Fruit fly (Drosophila melanogaster) whole organism, embryonic: ENCODE data around the gene TyrRS.

Source experiments
- Bdp1 ChIP-seq: fragments of 200-800 bp; sonication (Bioruptor generic); optimal IDR thresholded peaks from 3 replicates; lab custom pipeline; 2016; ENCODE audit warnings: missing biosample characterization, missing genetic modification characterization
- Bteb2 ChIP-seq: fragments of 200-800 bp; sonication (Bioruptor generic); optimal IDR thresholded peaks from 2 replicates; lab custom pipeline; 2016; ENCODE audit warnings: missing biosample characterization, missing genetic modification characterization
- CG10267 ChIP-seq: fragments of 200-800 bp; sonication (Bioruptor generic); optimal IDR thresholded peaks from 2 replicates; lab custom pipeline; 2018; ENCODE audit warnings: missing biosample characterization, mild to moderate bottlenecking, missing genetic modification characterization, moderate library complexity
- CG10543 ChIP-seq: fragments of 200-800 bp; sonication (Bioruptor generic); optimal IDR thresholded peaks from 3 replicates; lab custom pipeline; 2017; ENCODE audit warnings: missing biosample characterization, mild to moderate bottlenecking, missing genetic modification characterization, moderate library complexity
- CG11093 ChIP-seq: fragments of 200-800 bp; sonication (Bioruptor generic); IDR thresholded peaks from 3 replicates; pipeline ENCODE4 v1.3.6; 2022; ENCODE audit warnings: missing biosample characterization, missing genetic modification characterization
- CG11247 ChIP-seq: fragments of 200-800 bp; sonication (Bioruptor generic); IDR thresholded peaks from 2 replicates; pipeline ENCODE4 v1.3.6; 2022; ENCODE audit warnings: missing biosample characterization, missing genetic modification characterization
- CG11398 ChIP-seq: fragments of 200-800 bp; sonication (Bioruptor generic); optimal IDR thresholded peaks from 2 replicates; lab custom pipeline; 2016; ENCODE audit warnings: missing biosample characterization, missing genetic modification characterization
- CG11695 ChIP-seq: fragments of 200-800 bp; sonication (Bioruptor generic); IDR thresholded peaks from 3 replicates; pipeline ENCODE4 v1.3.6; 2022; ENCODE audit warnings: missing biosample characterization, missing genetic modification characterization
- CG13775 ChIP-seq: fragments of 200-800 bp; sonication (Bioruptor generic); optimal IDR thresholded peaks from 3 replicates; lab custom pipeline; 2017; ENCODE audit warnings: missing biosample characterization, mild to moderate bottlenecking, missing genetic modification characterization
- CG14050 ChIP-seq: fragments of 200-800 bp; sonication (Bioruptor generic); IDR thresholded peaks from 3 replicates; pipeline ENCODE4 v1.3.6; 2022; ENCODE audit warnings: missing biosample characterization, missing genetic modification characterization
- CG15514 ChIP-seq: fragments of 200-800 bp; sonication (Bioruptor generic); optimal IDR thresholded peaks from 3 replicates; lab custom pipeline; 2017; ENCODE audit warnings: missing biosample characterization, missing genetic modification characterization, mild to moderate bottlenecking, moderate library complexity, missing genetic modification reagents
- CG18599 ChIP-seq: fragments of 200-800 bp; sonication (Bioruptor generic); optimal IDR thresholded peaks from 3 replicates; lab custom pipeline; 2017; ENCODE audit warnings: missing biosample characterization, missing genetic modification characterization, mild to moderate bottlenecking, moderate library complexity, missing genetic modification reagents
- CG3065 ChIP-seq: fragments of 200-800 bp; sonication (Bioruptor generic); optimal IDR thresholded peaks from 2 replicates; lab custom pipeline; 2016; ENCODE audit warnings: missing biosample characterization, missing genetic modification characterization
- CG31441 ChIP-seq: fragments of 200-800 bp; sonication (Bioruptor generic); IDR thresholded peaks from 2 replicates; pipeline ENCODE4 v1.3.6; 2022; ENCODE audit warnings: missing biosample characterization, missing genetic modification characterization
- CG32772 ChIP-seq: fragments of 200-800 bp; sonication (Bioruptor generic); IDR thresholded peaks from 2 replicates; pipeline ENCODE4 v1.3.6; 2022; ENCODE audit warnings: missing biosample characterization, missing genetic modification characterization
- CG3726 ChIP-seq: fragments of 200-800 bp; sonication (Bioruptor generic); IDR thresholded peaks from 3 replicates; pipeline ENCODE4, ENCODE4 v1.3.6; 2022; ENCODE audit warnings: missing biosample characterization, missing genetic modification characterization
- CG43689 ChIP-seq: fragments of 200-800 bp; sonication (Bioruptor generic); IDR thresholded peaks from 2 replicates; pipeline ENCODE4 v1.3.6; 2022; ENCODE audit warnings: missing biosample characterization, missing genetic modification characterization
- CG6175 ChIP-seq: fragments of 200-800 bp; sonication (Bioruptor generic); IDR thresholded peaks from 3 replicates; pipeline ENCODE4 v1.3.6; 2022; ENCODE audit warnings: missing biosample characterization, missing genetic modification characterization
- CG6791 ChIP-seq: fragments of 200-800 bp; sonication (Bioruptor generic); IDR thresholded peaks from 3 replicates; pipeline ENCODE4 v1.3.6; 2022; ENCODE audit warnings: missing biosample characterization, missing genetic modification characterization; ENCODE audit not compliant: partially characterized antibody
- CG8290 ChIP-seq, 3 experiments: fragments of 200-800 bp; sonication (Bioruptor generic); optimal IDR thresholded peaks; 2 replicates each; lab custom pipeline; 2016 to 2019; ENCODE audit warnings: missing biosample characterization in 3 of 3, missing genetic modification characterization in 3 of 3, mild to moderate bottlenecking in 2 of 3, moderate library complexity in 1 of 3
- CG8359 ChIP-seq: fragments of 200-800 bp; sonication (Bioruptor generic); optimal IDR thresholded peaks from 2 replicates; lab custom pipeline; 2017; ENCODE audit warnings: missing biosample characterization, mild to moderate bottlenecking, missing genetic modification characterization, borderline replicate concordance
- CG8765 ChIP-seq: fragments of 200-800 bp; sonication (Bioruptor generic); IDR thresholded peaks from 2 replicates; pipeline ENCODE4 v1.3.6; 2022; ENCODE audit warnings: missing biosample characterization, missing genetic modification characterization
- CG8924 ChIP-seq: fragments of 200-800 bp; optimal IDR thresholded peaks from 3 replicates; lab custom pipeline; 2019; ENCODE audit warnings: missing biosample characterization, mild to moderate bottlenecking, missing genetic modification characterization, moderate library complexity
- CG9876 ChIP-seq: fragments of 200-800 bp; sonication (Bioruptor generic); optimal IDR thresholded peaks from 2 replicates; lab custom pipeline; 2016; ENCODE audit warnings: missing biosample characterization, missing genetic modification characterization
- Chrac-16 ChIP-seq: fragments of 200-800 bp; sonication (Bioruptor generic); optimal IDR thresholded peaks from 3 replicates; lab custom pipeline; 2016; ENCODE audit warnings: missing biosample characterization, missing genetic modification characterization
- CkIIα-i1 ChIP-seq: fragments of 200-800 bp; sonication (Bioruptor generic); IDR thresholded peaks from 2 replicates; pipeline ENCODE4 v1.3.6; 2022; ENCODE audit warnings: missing biosample characterization, missing genetic modification characterization
- Dek ChIP-seq: fragments of 200-800 bp; sonication (Bioruptor generic); optimal IDR thresholded peaks from 3 replicates; lab custom pipeline; 2019; ENCODE audit warnings: missing biosample characterization, mild to moderate bottlenecking, missing genetic modification characterization, moderate library complexity
- Dip2 ChIP-seq: fragments of 200-800 bp; sonication (Bioruptor generic); IDR thresholded peaks from 2 replicates; pipeline ENCODE4 v1.3.6; 2022; ENCODE audit warnings: missing biosample characterization, missing genetic modification characterization
- Hmx ChIP-seq: fragments of 200-800 bp; sonication (Bioruptor generic); optimal IDR thresholded peaks from 2 replicates; lab custom pipeline; 2016; ENCODE audit warnings: missing biosample characterization, missing genetic modification characterization
- Kr ChIP-seq: fragments of 200-800 bp; sonication (Bioruptor generic); optimal IDR thresholded peaks from 2 replicates; lab custom pipeline; 2017; ENCODE audit warnings: missing biosample characterization, mild to moderate bottlenecking, missing genetic modification characterization
- Med ChIP-seq: fragments of 200-800 bp; sonication (Bioruptor generic); peaks from one replicate; lab custom pipeline; 2016; ENCODE audit warnings: missing biosample characterization, missing genetic modification characterization, mild to moderate bottlenecking, inconsistent platforms, moderate library complexity
- Myb ChIP-seq: fragments of 200-800 bp; sonication (Bioruptor generic); optimal IDR thresholded peaks from 2 replicates; lab custom pipeline; 2016; ENCODE audit warnings: missing biosample characterization, missing genetic modification characterization
- NC2α ChIP-seq: fragments of 200-800 bp; sonication (Bioruptor generic); optimal IDR thresholded peaks from 2 replicates; lab custom pipeline; 2016; ENCODE audit warnings: missing biosample characterization, missing genetic modification characterization
- PHDP ChIP-seq: fragments of 200-800 bp; sonication (Bioruptor generic); optimal IDR thresholded peaks from 3 replicates; lab custom pipeline; 2018; ENCODE audit warnings: missing biosample characterization, mild to moderate bottlenecking, missing genetic modification characterization, moderate library complexity
- Spps ChIP-seq: fragments of 200-800 bp; sonication (Bioruptor generic); optimal IDR thresholded peaks from 2 replicates; lab custom pipeline; 2018; ENCODE audit warnings: missing biosample characterization, mild to moderate bottlenecking, missing genetic modification characterization
- Sry-β ChIP-seq: fragments of 200-800 bp; sonication (Bioruptor generic); optimal IDR thresholded peaks from 2 replicates; lab custom pipeline; 2018; ENCODE audit warnings: missing biosample characterization, mild to moderate bottlenecking, missing genetic modification characterization, moderate library complexity
- cwo ChIP-seq: fragments of 200-800 bp; sonication (Bioruptor generic); optimal IDR thresholded peaks from 3 replicates; lab custom pipeline; 2017; ENCODE audit warnings: missing biosample characterization, missing genetic modification characterization, mild to moderate bottlenecking, moderate library complexity, missing genetic modification reagents
- dimm ChIP-seq: fragments of 200-800 bp; sonication (Bioruptor generic); IDR thresholded peaks from 2 replicates; pipeline ENCODE4 v1.3.6; 2022; ENCODE audit warnings: missing biosample characterization, missing genetic modification characterization
- gcm ChIP-seq: fragments of 200-800 bp; sonication (Bioruptor generic); optimal IDR thresholded peaks from 2 replicates; lab custom pipeline; 2019; ENCODE audit warnings: missing biosample characterization, mild to moderate bottlenecking, missing genetic modification characterization, moderate library complexity
- kay ChIP-seq: fragments of 200-800 bp; sonication (Bioruptor generic); optimal IDR thresholded peaks from 2 replicates; lab custom pipeline; 2016; ENCODE audit warnings: missing biosample characterization, missing genetic modification characterization
- knrl ChIP-seq: fragments of 200-800 bp; sonication (Bioruptor generic); IDR thresholded peaks from 3 replicates; pipeline ENCODE4 v1.3.6; 2022; ENCODE audit warnings: missing biosample characterization, missing genetic modification characterization; ENCODE audit not compliant: partially characterized antibody
- lov ChIP-seq, 2 experiments: fragments of 200-800 bp in 1 of 2; fragments of >200 bp in 1 of 2; sonication (Bioruptor generic) in 1 of 2; IDR thresholded peaks in 1 of 2; optimal IDR thresholded peaks in 1 of 2; 2 replicates in 1 of 2; 3 replicates in 1 of 2; pipeline versions ENCODE4 v1.3.6 to Lab custom; 2017 to 2022; ENCODE audit warnings: missing biosample characterization in 1 of 2, missing genetic modification characterization in 1 of 2
- mirr ChIP-seq: fragments of 200-800 bp; sonication (Bioruptor generic); optimal IDR thresholded peaks from 3 replicates; lab custom pipeline; 2018; ENCODE audit warnings: missing biosample characterization, mild to moderate bottlenecking, missing genetic modification characterization
- nmo ChIP-seq: fragments of 200-800 bp; sonication (Bioruptor generic); optimal IDR thresholded peaks from 2 replicates; lab custom pipeline; 2018; ENCODE audit warnings: missing biosample characterization, mild to moderate bottlenecking, missing genetic modification characterization, moderate library complexity
- org-1 ChIP-seq: fragments of 200-800 bp; sonication (Bioruptor generic); optimal IDR thresholded peaks from 2 replicates; lab custom pipeline; 2017; ENCODE audit warnings: missing biosample characterization, missing genetic modification characterization
- pfk ChIP-seq: fragments of 200-800 bp; sonication (Bioruptor generic); optimal IDR thresholded peaks from 2 replicates; lab custom pipeline; 2018; ENCODE audit warnings: missing biosample characterization, mild to moderate bottlenecking, missing genetic modification characterization, moderate library complexity
- repo ChIP-seq: fragments of 200-800 bp; sonication (Bioruptor generic); optimal IDR thresholded peaks from 2 replicates; lab custom pipeline; 2016; ENCODE audit warnings: missing biosample characterization, missing genetic modification characterization
- slp2 ChIP-seq: fragments of 200-800 bp; sonication (Bioruptor generic); optimal IDR thresholded peaks from 2 replicates; lab custom pipeline; 2016; ENCODE audit warnings: missing biosample characterization, missing genetic modification characterization
- stwl ChIP-seq: fragments of 200-800 bp; sonication (Bioruptor generic); optimal IDR thresholded peaks from 3 replicates; lab custom pipeline; 2018; ENCODE audit warnings: missing biosample characterization, mild to moderate bottlenecking, missing genetic modification characterization, moderate library complexity

TyrRS gene

DNA sequence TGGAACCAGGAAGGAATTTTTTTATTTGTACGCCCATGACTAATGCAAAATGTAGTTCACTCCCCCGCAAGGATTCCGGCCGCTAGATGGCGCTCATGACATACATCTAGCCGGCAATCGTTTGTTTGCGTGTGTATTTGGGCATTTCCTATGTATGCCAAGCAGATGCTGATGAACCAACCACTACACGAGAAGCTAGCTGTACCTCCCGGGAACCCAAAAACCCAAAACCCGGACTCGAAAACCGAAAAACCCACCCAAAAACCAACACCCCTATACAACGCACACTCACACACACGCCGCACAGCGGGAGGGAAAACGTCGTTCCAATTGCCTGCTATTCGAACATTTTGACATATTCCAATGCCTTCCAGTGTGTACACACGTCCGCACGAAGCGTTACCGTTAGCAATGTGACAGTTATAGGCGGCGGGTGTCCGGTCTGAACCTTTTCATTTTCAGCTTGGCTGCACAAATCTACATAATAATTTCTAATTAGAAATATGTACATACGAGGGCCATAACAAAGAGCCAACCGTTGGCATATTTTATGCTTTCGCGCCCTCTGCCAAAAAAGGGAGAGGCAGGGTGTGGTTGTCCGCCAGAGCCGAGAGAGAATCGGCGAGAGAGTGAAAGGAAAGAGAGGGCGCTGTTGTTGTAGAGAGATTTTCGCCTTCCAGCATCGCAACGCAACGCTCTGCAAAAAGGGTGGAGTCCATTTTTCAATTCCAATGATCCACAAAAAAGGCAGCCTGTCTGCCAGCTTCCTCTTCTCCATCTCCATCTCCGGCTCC, 11.1 kb downstream of the TyrRS start (continued):
- TF ChIP-seq CG13775 (GFP tag; lab: Kevin White, UChicago) = no peak
- no peak for TF ChIP-seq Med (GFP tag; lab: Kevin White, UChicago)
- TF ChIP-seq CkIIα-i1 (GFP tag; lab: Robert Waterston, UW) = no peak
- TF ChIP-seq CG18599 (GFP tag; lab: Kevin White, UChicago) = no peak
- peak; percentile 98 for TF ChIP-seq stwl (tag; lab: Kevin White, UChicago)
- no peak for TF ChIP-seq lov (optimal IDR thresholded peaks at IDR 0.05; lab: Kevin White, UChicago)
- no peak for TF ChIP-seq lov (GFP tag; IDR thresholded peaks at IDR 0.05; lab: Robert Waterston, UW)
- TF ChIP-seq CG10543 = peak; percentile 25
- TF ChIP-seq Sry-β (GFP tag; lab: Kevin White, UChicago) = no peak
- TF ChIP-seq pfk (GFP tag; lab: Kevin White, UChicago) = no peak
- TF ChIP-seq CG8924 (tag; lab: Kevin White, UChicago) = peak; percentile 35
- TF ChIP-seq gcm (GFP tag; lab: Kevin White, UChicago) = peak; percentile 34
- TF ChIP-seq Spps = no peak
- peak; percentile 1 for TF ChIP-seq Kr (GFP tag; lab: Kevin White, UChicago)
- TF ChIP-seq CG6791 (GFP tag; lab: Robert Waterston, UW) = peak; percentile 56; the same call in 1 of the 3 replicates
- TF ChIP-seq CG32772 (GFP tag; lab: Robert Waterston, UW) = no peak
- no peak for TF ChIP-seq Bdp1 (GFP tag; lab: Kevin White, UChicago)
- no peak for TF ChIP-seq CG3726 (GFP tag; lab: Robert Waterston, UW)
- no peak for TF ChIP-seq CG31441 (GFP tag; lab: Robert Waterston, UW)
- TF ChIP-seq CG10267 (tag; lab: Kevin White, UChicago) = no peak
- TF ChIP-seq CG8359 (GFP tag; lab: Kevin White, UChicago) = no peak
- no peak for TF ChIP-seq slp2 (GFP tag; lab: Kevin White, UChicago)
- TF ChIP-seq Bteb2 (GFP tag; lab: Kevin White, UChicago) = no peak
- TF ChIP-seq Chrac-16 (GFP tag; lab: Kevin White, UChicago) = no peak
- no peak for TF ChIP-seq CG11247 (GFP tag; lab: Robert Waterston, UW)
- TF ChIP-seq Dek (tag; lab: Kevin White, UChicago) = no peak
- TF ChIP-seq nmo (GFP tag; lab: Kevin White, UChicago) = no peak
- TF ChIP-seq PHDP (tag; lab: Kevin White, UChicago) = no peak
- no peak for TF ChIP-seq NC2α (GFP tag; lab: Kevin White, UChicago)
- TF ChIP-seq CG43689 (GFP tag; lab: Robert Waterston, UW) = no peak
- TF ChIP-seq org-1 (GFP tag; lab: Kevin White, UChicago) = no peak
- TF ChIP-seq Hmx (GFP tag; lab: Kevin White, UChicago) = no peak
- no peak for TF ChIP-seq CG14050 (GFP tag; lab: Robert Waterston, UW)
- no peak for TF ChIP-seq dimm
- no peak for TF ChIP-seq Dip2 (GFP tag; lab: Robert Waterston, UW)

DNA sequence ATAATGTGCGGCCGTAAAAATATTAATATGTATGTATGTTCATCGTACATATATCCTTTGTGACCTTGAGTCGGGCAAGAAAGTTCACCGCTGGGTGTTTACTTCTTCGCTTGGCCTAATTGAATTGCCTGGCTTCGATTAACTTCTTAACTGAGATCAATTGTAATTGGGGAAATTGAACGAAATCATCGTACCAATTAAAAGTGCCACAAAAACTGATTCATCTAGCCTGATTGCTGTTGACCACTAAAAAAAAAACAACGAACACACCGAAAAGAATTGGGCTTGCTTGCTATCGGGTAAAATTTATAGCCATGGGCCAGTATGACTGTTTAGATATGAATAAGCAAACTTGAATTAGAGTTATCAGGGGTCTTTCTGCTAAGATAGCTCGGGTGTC, 16.8 kb downstream of the TyrRS start:
- TF ChIP-seq CG8290 (GFP tag; optimal IDR thresholded peaks at IDR 0.05; lab: Kevin White, UChicago) = no peak
- TF ChIP-seq CG8290 (tag; optimal IDR thresholded peaks at IDR 0.05; lab: Kevin White, UChicago) = no peak
- TF ChIP-seq CG11093 (GFP tag; lab: Robert Waterston, UW) = no peak
- TF ChIP-seq mirr (GFP tag; lab: Kevin White, UChicago) = peak; percentile 24
- TF ChIP-seq kay (GFP tag; lab: Kevin White, UChicago) = no peak
- TF ChIP-seq CG6175 = no peak
- TF ChIP-seq CG11398 (GFP tag; lab: Kevin White, UChicago) = no peak
- no peak for TF ChIP-seq Myb (GFP tag; lab: Kevin White, UChicago)
- no peak for TF ChIP-seq repo (GFP tag; lab: Kevin White, UChicago)
- TF ChIP-seq CG8765 (GFP tag; lab: Robert Waterston, UW) = no peak
- no peak for TF ChIP-seq cwo (GFP tag; lab: Kevin White, UChicago)
- no peak for TF ChIP-seq CG11695
- TF ChIP-seq stwl (tag; lab: Kevin White, UChicago) = no peak
- peak; percentile 9 for TF ChIP-seq CG15514 (GFP tag; lab: Kevin White, UChicago)
- no peak for TF ChIP-seq knrl
- no peak for TF ChIP-seq CG9876 (GFP tag; lab: Kevin White, UChicago)
- no peak for TF ChIP-seq CG3065 (GFP tag; lab: Kevin White, UChicago)
